Worm (Caenorhabditis elegans): ENCODE data around the gene B0310.1.

Gene B0310.1

DNA sequence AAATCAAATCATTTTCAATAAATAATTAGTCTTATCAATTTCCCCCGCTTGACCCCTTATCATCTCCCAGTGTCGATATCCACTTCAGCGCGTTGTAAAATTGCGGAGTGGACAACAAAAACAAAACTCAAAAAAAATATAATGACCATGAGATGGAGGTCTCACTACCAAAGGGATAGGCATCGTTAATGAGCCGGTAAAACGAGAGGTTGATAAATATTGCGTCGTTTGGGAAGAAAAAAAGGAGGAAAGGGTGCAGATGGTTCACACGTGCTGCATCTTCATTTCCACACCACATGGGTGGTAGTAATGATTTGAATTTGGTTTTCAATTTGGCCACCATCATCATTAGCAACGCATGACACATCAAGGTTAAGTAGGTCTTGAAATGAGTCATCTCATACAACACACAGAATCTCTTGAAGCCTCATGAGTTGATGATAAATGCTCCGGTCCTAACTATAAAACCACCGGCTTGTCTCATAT, 25.6 kb upstream of the B0310.1 start:
- peak; percentile 91 for TF ChIP-seq aha-1 (tag)
- peak in 1 of 2 experiments; percentile 99 for TF ChIP-seq unc-62 (GFP tag; optimal IDR thresholded peaks at IDR 0.05 in 1 of 2)
- TF ChIP-seq unc-62 (tag; optimal IDR thresholded peaks at IDR 0.05): no peak
- TF ChIP-seq zip-2 (tag; optimal IDR thresholded peaks at IDR 0.05): no peak

DNA sequence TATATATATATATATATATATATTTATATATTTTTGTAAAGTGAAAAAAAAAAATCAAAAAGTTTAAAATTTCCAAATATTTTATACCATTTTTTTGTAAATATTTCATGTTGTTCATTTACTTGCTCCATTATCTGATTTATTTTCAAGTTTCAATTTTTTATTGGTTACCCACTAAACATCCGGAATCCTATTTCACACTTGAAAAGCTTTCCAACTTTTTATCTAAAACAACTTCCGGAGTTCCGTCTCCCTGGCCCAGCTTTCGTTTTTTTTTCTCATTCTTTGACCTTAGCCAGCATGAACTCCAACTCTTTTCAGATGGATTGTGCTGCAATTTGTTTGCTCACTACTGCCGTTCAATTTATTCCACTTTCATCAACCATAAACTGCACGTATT, 16.8 kb upstream of the B0310.1 start, which contains the start of gene F38G1.3:
F38G1.3 (plus strand) TSS at position 301 of the 400 bp plus-strand sequence.
- TF ChIP-seq nhr-48 (tag; optimal IDR thresholded peaks at IDR 0.05): no peak

DNA sequence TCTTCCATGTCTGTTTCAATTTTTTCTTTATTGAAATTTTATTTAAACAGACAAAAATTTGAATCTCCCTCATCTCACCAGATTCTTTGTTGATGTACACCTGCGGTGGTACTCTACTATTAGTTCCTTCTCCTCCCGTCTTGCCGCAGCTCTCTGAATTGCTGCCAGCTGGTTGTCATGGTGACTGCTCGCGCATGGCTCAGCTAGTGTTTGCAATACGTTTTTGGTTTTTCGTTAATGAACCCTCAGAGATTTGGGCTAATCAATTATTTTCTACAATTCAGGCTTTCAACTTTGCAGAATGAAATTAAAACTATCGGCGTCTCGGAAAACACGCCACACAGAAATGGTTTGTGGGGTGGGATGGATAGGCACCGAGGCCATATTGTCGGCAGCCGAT, 11.9 kb upstream of the B0310.1 start, which contains the start of gene che-2:
che-2 (plus strand) TSS at position 301 of the 400 bp plus-strand sequence.
- TF ChIP-seq dve-1 (tag; optimal IDR thresholded peaks at IDR 0.05; ENCODE audit: insufficient read depth): no peak
- TF ChIP-seq nhr-28 (tag; optimal IDR thresholded peaks at IDR 0.05): no peak
- TF ChIP-seq mxl-2 (GFP tag; conservative IDR thresholded peaks at IDR 0.05): no peak
- no peak for TF ChIP-seq aha-1 (tag)
- no peak for TF ChIP-seq jun-1 (tag; optimal IDR thresholded peaks at IDR 0.05)
- no peak for TF ChIP-seq unc-130 (GFP tag; optimal IDR thresholded peaks at IDR 0.05)
- TF ChIP-seq nhr-76 (tag; optimal IDR thresholded peaks at IDR 0.05): no peak
- TF ChIP-seq Y5F2A.4 (GFP tag; optimal IDR thresholded peaks at IDR 0.05): no peak
- TF ChIP-seq arid-1 (GFP tag; conservative IDR thresholded peaks at IDR 0.05): no peak

DNA sequence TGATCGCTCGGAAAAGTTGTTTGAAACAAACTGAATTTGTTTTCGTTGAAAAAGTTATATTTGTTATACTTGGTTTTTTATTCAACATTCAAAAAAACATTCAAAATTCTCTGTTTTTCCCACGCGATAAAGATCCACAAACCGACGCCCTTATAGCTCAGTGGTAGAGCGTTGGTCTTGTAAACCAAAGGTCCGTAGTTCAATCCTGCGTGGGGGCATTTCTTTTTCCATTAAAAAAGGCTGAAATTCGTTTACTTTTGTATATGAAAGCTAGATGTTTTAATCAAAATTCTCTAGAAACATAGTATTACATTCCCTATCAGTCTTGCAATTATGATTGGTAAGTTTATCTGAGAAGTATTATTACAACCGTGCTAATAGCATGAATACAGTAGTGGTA, 5.4 kb upstream of the B0310.1 start:
- TF ChIP-seq lin-13 (GFP tag; optimal IDR thresholded peaks at IDR 0.05) (peak; percentile 21), ztf-11 (tag; optimal IDR thresholded peaks at IDR 0.05) (no peak), D1046.2 (GFP tag; IDR thresholded peaks at IDR 0.05) (peak; percentile 66; the same call in 1 of the 2 replicates), Y105C5A.15 (GFP tag; IDR thresholded peaks at IDR 0.05) (peak; percentile 56; the same call in 1 of the 2 replicates), T20F7.1 (GFP tag; optimal IDR thresholded peaks at IDR 0.05) (no peak), arid-1 (GFP tag; conservative IDR thresholded peaks at IDR 0.05) (peak; percentile 74), Y48G9A.11 (GFP tag; IDR thresholded peaks at IDR 0.05) (0 out of 2 replicates have a peak, but pooled peaks have one; percentile 40), mdt-29 (GFP tag; IDR thresholded peaks at IDR 0.05) (peak; percentile 72; the same call in 1 of the 2 replicates), ZK337.2 (GFP tag; IDR thresholded peaks at IDR 0.05) (peak; percentile 64; the same call in 1 of the 2 replicates), nhr-111 (GFP tag; optimal IDR thresholded peaks at IDR 0.05) (no peak), F49E8.2 (tag; optimal IDR thresholded peaks at IDR 0.05; ENCODE audit: borderline replicate concordance) (peak; percentile 18), egl-43 (GFP tag; IDR thresholded peaks at IDR 0.05) (peak; percentile 85; the same call in 1 of the 2 replicates), Y75B8A.6 (GFP tag; IDR thresholded peaks at IDR 0.05) (no peak), dmd-8 (GFP tag; IDR thresholded peaks at IDR 0.05) (peak; percentile 78; the same call in 1 of the 2 replicates), ceh-20 (GFP tag; IDR thresholded peaks at IDR 0.05) (no peak), snpc-1.2 (GFP tag; IDR thresholded peaks at IDR 0.05) (peak; percentile 86), daf-16 (GFP tag; optimal IDR thresholded peaks at IDR 0.05) (peak in 1 of 2 experiments; percentile 53), daf-16 (tag; optimal IDR thresholded peaks at IDR 0.05) (no peak), unc-62 (GFP tag; optimal IDR thresholded peaks at IDR 0.05 in 1 of 2) (no peak), unc-62 (tag; optimal IDR thresholded peaks at IDR 0.05) (no peak), lin-38 (GFP tag; IDR thresholded peaks at IDR 0.05) (peak; percentile 66), tra-1 (GFP tag; IDR thresholded peaks at IDR 0.05) (0 out of 2 replicates have a peak, but pooled peaks have one; percentile 39), aha-1 (tag) (peak; percentile 78), pha-4 (GFP tag; IDR thresholded peaks at IDR 0.05) (peak; percentile 66; the same call in 1 of the 2 replicates), pha-4 (tag; optimal IDR thresholded peaks at IDR 0.05) (no peak), ctbp-1 (GFP tag; IDR thresholded peaks at IDR 0.05) (peak; percentile 53; the same call in 1 of the 2 replicates), pqm-1 (tag; optimal IDR thresholded peaks at IDR 0.05) (no peak), daf-19 (GFP tag; conservative IDR thresholded peaks at IDR 0.05) (0 out of 2 replicates have a peak, but pooled peaks have one; percentile 41), nhr-11 (tag; optimal IDR thresholded peaks at IDR 0.05) (no peak), dve-1 (tag; optimal IDR thresholded peaks at IDR 0.05; ENCODE audit: insufficient read depth) (no peak), lin-29 (GFP tag; IDR thresholded peaks at IDR 0.05) (no peak), hmg-1.1 (GFP tag; IDR thresholded peaks at IDR 0.05) (0 out of 2 replicates have a peak, but pooled peaks have one; percentile 16), lin-1 (GFP tag; IDR thresholded peaks at IDR 0.05) (peak; percentile 57; the same call in 1 of the 2 replicates), F44E2.7 (GFP tag; IDR thresholded peaks at IDR 0.05) (peak; percentile 54; the same call in 1 of the 2 replicates), madf-5 (GFP tag; IDR thresholded peaks at IDR 0.05) (0 out of 4 replicates have a peak, but pooled peaks of 1 of the 2 experiments have one; percentile 47), vab-7 (GFP tag; IDR thresholded peaks at IDR 0.05) (peak; percentile 84)
